Fruit fly (Drosophila melanogaster) whole organism, wandering third instar larva: ENCODE measurements around the gene dsh.
A peak's percentile ranks its signal among the peaks of the same experiment; 100 is the strongest.

Experiments
- Abd-B ChIP-seq: fragments of >200 bp; optimal IDR thresholded peaks from 2 replicates; lab custom pipeline; 2017; ENCODE audit warnings: missing biosample characterization, missing genetic modification characterization
- CG32264 ChIP-seq: fragments of 200-800 bp; sonication (Bioruptor generic); optimal IDR thresholded peaks from 2 replicates; lab custom pipeline; 2016; ENCODE audit warnings: missing biosample characterization, missing genetic modification characterization
- CG9705 ChIP-seq: fragments of 200-800 bp; sonication (Bioruptor generic); optimal IDR thresholded peaks from 2 replicates; lab custom pipeline; 2018; ENCODE audit warnings: missing biosample characterization, mild to moderate bottlenecking, missing genetic modification characterization
- CrebA ChIP-seq: fragments of 200-800 bp; sonication (Bioruptor generic); optimal IDR thresholded peaks from 2 replicates; lab custom pipeline; 2016; ENCODE audit warnings: missing biosample characterization, mild to moderate bottlenecking, missing genetic modification characterization, borderline replicate concordance
- Dfd ChIP-seq: fragments of >200 bp; optimal IDR thresholded peaks from 2 replicates; lab custom pipeline; 2017; ENCODE audit warnings: missing biosample characterization, missing genetic modification characterization
- Dif ChIP-seq: fragments of 200-275, 200-300 bp; sonication (Bioruptor generic); optimal IDR thresholded peaks from 2 replicates; lab custom pipeline; 2018; ENCODE audit warnings: missing biosample characterization, missing genetic modification characterization; ENCODE audit not compliant: partially characterized antibody
- GATAd ChIP-seq: sonication (Bioruptor generic); optimal IDR thresholded peaks from 2 replicates; lab custom pipeline; 2016; ENCODE audit warnings: missing biosample characterization, missing genetic modification characterization
- Hnf4 ChIP-seq: fragments of 200-800 bp; sonication (Bioruptor generic); optimal IDR thresholded peaks from 2 replicates; lab custom pipeline; 2016; ENCODE audit warnings: missing biosample characterization, mild to moderate bottlenecking, missing genetic modification characterization
- Hr83 ChIP-seq: fragments of 200-300 bp; sonication (Bioruptor generic); optimal IDR thresholded peaks from 2 replicates; lab custom pipeline; 2016; ENCODE audit warnings: missing biosample characterization, mild to moderate bottlenecking, missing genetic modification characterization, moderate library complexity; ENCODE audit not compliant: poor library complexity, severe bottlenecking
- Jra ChIP-seq: sonication (Bioruptor generic); optimal IDR thresholded peaks from 2 replicates; lab custom pipeline; 2016; ENCODE audit warnings: missing biosample characterization, missing genetic modification characterization
- Myc ChIP-seq: fragments of >200 bp; optimal IDR thresholded peaks from 2 replicates; lab custom pipeline; 2017
- Rel ChIP-seq, 2 experiments: fragments of 200-800 bp; sonication (Bioruptor generic) in 1 of 2; optimal IDR thresholded peaks; 2 replicates in 1 of 2; 3 replicates in 1 of 2; lab custom pipeline; 2016 to 2019; ENCODE audit warnings: mild to moderate bottlenecking in 2 of 2, missing biosample characterization in 2 of 2, missing genetic modification characterization in 2 of 2, moderate library complexity in 1 of 2
- Sp1 ChIP-seq: fragments of 200-800 bp; sonication (Bioruptor generic); optimal IDR thresholded peaks from 3 replicates; lab custom pipeline; 2019; ENCODE audit warnings: missing biosample characterization, mild to moderate bottlenecking, missing genetic modification characterization, moderate library complexity
- Vsx2 ChIP-seq: fragments of 200-300, 225-300 bp; sonication (Bioruptor generic); optimal IDR thresholded peaks from 2 replicates; lab custom pipeline; 2018; ENCODE audit warnings: missing biosample characterization, missing genetic modification characterization; ENCODE audit not compliant: partially characterized antibody
- br ChIP-seq: fragments of 200-800 bp; sonication (Bioruptor generic); optimal IDR thresholded peaks from 2 replicates; lab custom pipeline; 2016; ENCODE audit warnings: missing biosample characterization, missing genetic modification characterization
- brk ChIP-seq: fragments of 200-800 bp; sonication (Bioruptor generic); optimal IDR thresholded peaks from 2 replicates; lab custom pipeline; 2016; ENCODE audit warnings: missing biosample characterization, mild to moderate bottlenecking, missing genetic modification characterization
- dl ChIP-seq, 2 experiments: fragments of 175-275, 200-275 bp in 1 of 2; fragments of 200-275 bp in 1 of 2; sonication (Bioruptor generic); optimal IDR thresholded peaks; lab custom pipeline; 2018; ENCODE audit warnings: mild to moderate bottlenecking in 2 of 2, missing biosample characterization in 2 of 2, missing genetic modification characterization in 2 of 2, moderate library complexity in 2 of 2; ENCODE audit not compliant: partially characterized antibody in 2 of 2, insufficient read depth in 1 of 2
- dmrt93B ChIP-seq: fragments of 200-800 bp; sonication (Bioruptor generic); optimal IDR thresholded peaks from 2 replicates; lab custom pipeline; 2018; ENCODE audit warnings: missing biosample characterization, mild to moderate bottlenecking, missing genetic modification characterization
- foxo ChIP-seq, 2 experiments: fragments of 200-800 bp; sonication (Bioruptor generic); optimal IDR thresholded peaks; 2 replicates in 1 of 2; 3 replicates in 1 of 2; lab custom pipeline; 2016 to 2017; ENCODE audit warnings: missing biosample characterization in 2 of 2, missing genetic modification characterization in 2 of 2
- h ChIP-seq: fragments of 200-800 bp; sonication (Bioruptor generic); optimal IDR thresholded peaks from 3 replicates; lab custom pipeline; 2016; ENCODE audit warnings: missing biosample characterization, mild to moderate bottlenecking, missing genetic modification characterization
- jim ChIP-seq: fragments of 175-275, 200-325 bp; sonication (Bioruptor generic); optimal IDR thresholded peaks from 2 replicates; lab custom pipeline; 2016; ENCODE audit warnings: missing biosample characterization, mild to moderate bottlenecking, missing genetic modification characterization
- lola ChIP-seq: fragments of >200 bp; optimal IDR thresholded peaks from 2 replicates; lab custom pipeline; 2017; ENCODE audit warnings: missing biosample characterization, missing genetic modification characterization
- pan ChIP-seq: fragments of >200 bp; optimal IDR thresholded peaks from 2 replicates; lab custom pipeline; 2017
- psq ChIP-seq: fragments of 200-800 bp; sonication (Bioruptor generic); optimal IDR thresholded peaks from 3 replicates; lab custom pipeline; 2017; ENCODE audit warnings: missing biosample characterization, mild to moderate bottlenecking, missing genetic modification characterization, moderate library complexity
- rgr ChIP-seq: fragments of 200-800 bp; sonication (Bioruptor generic); optimal IDR thresholded peaks from 3 replicates; lab custom pipeline; 2016; ENCODE audit warnings: missing biosample characterization, mild to moderate bottlenecking, missing genetic modification characterization
- sage ChIP-seq: fragments of 200-800 bp; sonication (Bioruptor generic); optimal IDR thresholded peaks from 2 replicates; lab custom pipeline; 2016; ENCODE audit warnings: missing biosample characterization, mild to moderate bottlenecking, missing genetic modification characterization
- tai ChIP-seq: sonication (Bioruptor generic); optimal IDR thresholded peaks from 2 replicates; lab custom pipeline; 2016; ENCODE audit warnings: missing biosample characterization, missing genetic modification characterization
- usp ChIP-seq: fragments of >200 bp; optimal IDR thresholded peaks from 2 replicates; lab custom pipeline; 2017; ENCODE audit warnings: missing biosample characterization, missing genetic modification characterization
- woc ChIP-seq: sonication (Bioruptor generic); optimal IDR thresholded peaks from 2 replicates; lab custom pipeline; 2016; ENCODE audit warnings: missing biosample characterization, mild to moderate bottlenecking, missing genetic modification characterization

dsh gene

dm6 chrX:11355708-11356174 lies at the start of gene dsh:
Gene dsh (plus strand): TSS chrX:11355881.
- TF ChIP-seq sage (GFP tag; lab: Kevin White, UChicago) (no peak), lola (GFP tag; lab: Kevin White, UChicago) (no peak), brk (GFP tag; lab: Kevin White, UChicago) (no peak), foxo (GFP tag; optimal IDR thresholded peaks at IDR 0.05; lab: Kevin White, UChicago) (peak in 1 of 2 experiments; percentile 41), Jra (GFP tag; lab: Kevin White, UChicago) (no peak), br (GFP tag; lab: Kevin White, UChicago) (no peak), psq (GFP tag; lab: Kevin White, UChicago) (peak; percentile 8), h (GFP tag; lab: Kevin White, UChicago) (no peak), Dif (GFP tag; lab: Kevin White, UChicago) (no peak), CG32264 (no peak), Dfd (GFP tag; lab: Kevin White, UChicago) (no peak), Abd-B (GFP tag; lab: Kevin White, UChicago) (no peak), Vsx2 (no peak), dmrt93B (GFP tag; lab: Kevin White, UChicago) (no peak), Sp1 (GFP tag; lab: Kevin White, UChicago) (peak; percentile 4)

DNA sequence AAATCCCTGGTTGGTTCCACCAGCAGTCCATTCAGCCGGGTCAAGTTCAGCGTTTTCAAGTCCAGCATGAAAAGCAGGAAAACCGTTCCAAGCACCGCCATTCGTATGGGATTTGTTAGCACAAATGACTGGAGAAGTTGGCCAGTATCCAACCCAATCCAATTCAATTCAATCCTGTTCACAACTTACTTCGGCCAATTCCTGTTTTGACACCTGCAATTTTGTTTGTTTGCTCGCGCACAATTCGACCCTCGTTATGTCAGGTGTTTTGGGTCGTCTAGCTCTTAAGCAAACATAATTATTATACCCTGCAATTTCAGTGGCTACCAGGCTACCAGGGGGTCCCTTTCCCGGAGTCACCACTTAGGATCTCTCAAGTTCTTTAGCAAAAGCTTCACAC lies 44.6 kb upstream of the dsh start, which contains the start of gene Ir10a:
TSS of gene Ir10a (minus strand) at position 101 of the 400 bp plus-strand sequence.
- TF ChIP-seq dmrt93B (GFP tag; lab: Kevin White, UChicago) (no peak), Dfd (GFP tag; lab: Kevin White, UChicago) (no peak), GATAd (no peak), Vsx2 (no peak), rgr (GFP tag; lab: Kevin White, UChicago) (no peak), Rel (GFP tag; optimal IDR thresholded peaks at IDR 0.05; lab: Kevin White, UChicago) (no peak), Rel (tag; optimal IDR thresholded peaks at IDR 0.05; lab: Kevin White, UChicago) (no peak), Dif (GFP tag; lab: Kevin White, UChicago) (no peak), Hnf4 (GFP tag; lab: Kevin White, UChicago) (no peak), usp (GFP tag; lab: Kevin White, UChicago) (no peak), CG32264 (no peak), dl (GFP tag; optimal IDR thresholded peaks at IDR 0.05; lab: Kevin White, UChicago; ENCODE audit: insufficient read depth in 1 of 2, partially characterized antibody in 2 of 2) (no peak), lola (GFP tag; lab: Kevin White, UChicago) (no peak), tai (GFP tag; lab: Kevin White, UChicago) (no peak), psq (GFP tag; lab: Kevin White, UChicago) (no peak), h (GFP tag; lab: Kevin White, UChicago) (no peak), CG9705 (no peak), brk (GFP tag; lab: Kevin White, UChicago) (no peak), sage (GFP tag; lab: Kevin White, UChicago) (no peak), CrebA (no peak)

DNA sequence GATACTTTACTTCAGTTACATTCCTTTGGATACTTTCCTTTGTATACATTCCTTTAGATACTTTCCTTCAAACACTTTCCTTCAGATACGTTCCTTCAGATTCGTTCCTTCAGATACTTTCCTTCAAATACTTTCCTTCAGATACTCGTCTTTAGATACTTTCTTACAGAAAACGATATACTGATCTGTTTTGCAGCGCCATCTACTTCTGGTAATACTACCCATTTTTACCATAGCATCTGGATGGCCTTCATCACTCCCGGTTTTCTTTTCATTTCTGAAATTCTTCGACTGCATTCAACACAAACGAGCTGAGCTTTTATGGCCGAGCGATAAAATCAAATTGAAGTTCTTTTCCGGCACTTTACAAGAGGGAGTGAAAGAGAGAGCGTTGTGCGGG lies 35.8 kb upstream of the dsh start:
- no peak for TF ChIP-seq woc
- no peak for TF ChIP-seq Dif (GFP tag; lab: Kevin White, UChicago)

DNA sequence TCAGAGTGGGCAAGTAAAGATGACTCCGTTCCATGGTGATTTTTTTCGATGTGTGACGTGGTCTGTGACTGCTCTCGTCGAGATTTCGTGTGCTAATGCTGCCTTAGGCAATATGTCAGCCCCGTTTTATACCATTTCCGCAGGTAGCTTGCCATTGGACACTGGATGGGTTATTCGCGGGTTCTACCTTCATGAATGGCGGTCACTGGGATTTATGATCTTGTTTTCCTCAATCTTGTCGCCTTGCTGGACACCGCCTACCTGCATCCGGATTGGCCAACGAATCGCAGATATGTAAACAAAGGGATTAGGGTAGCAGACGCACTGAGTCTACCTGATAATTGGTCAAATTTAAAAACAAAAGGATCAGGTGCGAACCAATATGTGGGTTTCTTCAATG lies 33.4 kb upstream of the dsh start, which contains the start of gene sisA:
TSS of gene sisA (minus strand) at position 101 of the 400 bp plus-strand sequence.
- no peak for TF ChIP-seq woc
- no peak for TF ChIP-seq jim (GFP tag; lab: Kevin White, UChicago)
- TF ChIP-seq sage (GFP tag; lab: Kevin White, UChicago): no peak
- no peak for TF ChIP-seq h (GFP tag; lab: Kevin White, UChicago)
- no peak for TF ChIP-seq Myc (lab: Kevin White, UChicago)
- TF ChIP-seq Dfd (GFP tag; lab: Kevin White, UChicago): no peak
- TF ChIP-seq Jra (GFP tag; lab: Kevin White, UChicago): no peak

DNA sequence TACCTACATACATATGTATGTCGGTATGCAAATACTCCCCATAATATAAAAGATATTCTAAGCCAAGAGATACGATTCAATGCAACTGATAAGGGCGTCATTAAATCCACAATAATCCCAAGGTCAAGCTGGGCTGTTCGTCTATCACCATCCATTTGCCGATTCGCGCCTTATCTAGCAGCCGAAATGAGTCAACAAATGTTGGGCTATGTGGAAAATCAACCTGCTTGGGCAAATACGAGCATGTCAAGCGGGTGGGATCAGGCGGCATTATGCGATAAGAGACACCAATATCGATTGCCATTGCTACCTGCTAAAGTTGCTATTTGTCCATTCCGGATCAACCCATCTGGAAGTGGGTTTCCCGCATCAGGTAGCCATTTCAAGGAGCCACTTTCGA lies 33.0 kb upstream of the dsh start:
- no peak for TF ChIP-seq Dfd (GFP tag; lab: Kevin White, UChicago)
- TF ChIP-seq Jra (GFP tag; lab: Kevin White, UChicago): no peak
- no peak for TF ChIP-seq pan
- no peak for TF ChIP-seq CG9705
- TF ChIP-seq Hr83 (GFP tag; lab: Kevin White, UChicago): no peak
- no peak for TF ChIP-seq psq (GFP tag; lab: Kevin White, UChicago)
- no peak for TF ChIP-seq h (GFP tag; lab: Kevin White, UChicago)
